Worm (Caenorhabditis elegans): ENCODE measurements around the gene srh-169.

ce11 chrV:4035811-4036210 lies 11.8 kb upstream of the srh-169 start, which contains the start of gene C49G7.13:
- TF ChIP-seq odd-2 (tag; optimal IDR thresholded peaks at IDR 0.05) (no peak), nhr-11 (tag; optimal IDR thresholded peaks at IDR 0.05) (no peak), pag-3 (tag; optimal IDR thresholded peaks at IDR 0.05; ENCODE audit: borderline replicate concordance) (no peak), tbx-2 (tag; optimal IDR thresholded peaks at IDR 0.05) (no peak), ceh-48 (tag; optimal IDR thresholded peaks at IDR 0.05) (no peak), fkh-10 (GFP tag; optimal IDR thresholded peaks at IDR 0.05) (no peak), tbx-7 (tag; optimal IDR thresholded peaks at IDR 0.05) (no peak), unc-3 (GFP tag; conservative IDR thresholded peaks at IDR 0.05) (no peak), unc-3 (tag; optimal IDR thresholded peaks at IDR 0.05) (no peak)

Measured in whole organism, late embryonic.